Worm (Caenorhabditis elegans) whole organism, early embryonic: ENCODE data around the gene lys-3.

ENCODE experiments used
- B0310.2 ChIP-seq: sonication (generic microtip); optimal IDR thresholded peaks from 2 replicates; lab custom pipeline; 2016; ENCODE audit warnings: mild to moderate bottlenecking, missing genetic modification characterization, missing compliant biosample characterization
- F13C5.2 ChIP-seq: sonication (generic microtip); optimal IDR thresholded peaks from 2 replicates; lab custom pipeline; 2017; ENCODE audit warnings: mild to moderate bottlenecking, missing genetic modification characterization, inconsistent platforms, missing compliant biosample characterization
- aly-1 ChIP-seq: sonication (generic microtip); optimal IDR thresholded peaks from 2 replicates; lab custom pipeline; 2016; ENCODE audit warnings: missing genetic modification characterization, missing compliant biosample characterization
- ama-1 ChIP-seq: fragments of 150-350 bp; optimal IDR thresholded peaks from 2 replicates; lab custom pipeline; 2014
- ceh-13 ChIP-seq: fragments of 200-800 bp; sonication (Bioruptor generic); optimal IDR thresholded peaks from 2 replicates; lab custom pipeline; 2018; ENCODE audit warnings: mild to moderate bottlenecking, missing genetic modification characterization, missing compliant biosample characterization
- ceh-36 ChIP-seq: sonication (generic microtip); optimal IDR thresholded peaks from 2 replicates; lab custom pipeline; 2016; ENCODE audit warnings: missing genetic modification characterization, inconsistent platforms, missing compliant biosample characterization
- ets-7 ChIP-seq: sonication (generic microtip); optimal IDR thresholded peaks from 2 replicates; lab custom pipeline; 2016; ENCODE audit warnings: missing genotype, missing genetic modification characterization, missing compliant biosample characterization
- flt-1 ChIP-seq: fragments of 200-800 bp; sonication (Bioruptor generic); IDR thresholded peaks from 2 replicates; pipeline ENCODE4 v1.3.6; 2022; ENCODE audit warnings: missing genetic modification characterization, missing compliant biosample characterization
- hmbx-1 ChIP-seq: sonication (generic microtip); optimal IDR thresholded peaks from 2 replicates; lab custom pipeline; 2016; ENCODE audit warnings: mild to moderate bottlenecking, missing genetic modification characterization, missing compliant biosample characterization
- hmg-4 ChIP-seq: fragments of 200-800 bp; sonication (Bioruptor generic); optimal IDR thresholded peaks from 2 replicates; lab custom pipeline; 2018; ENCODE audit warnings: mild to moderate bottlenecking, missing genetic modification characterization, missing compliant biosample characterization
- hnd-1 ChIP-seq: sonication (generic microtip); optimal IDR thresholded peaks from 2 replicates; lab custom pipeline; 2016; ENCODE audit warnings: missing genetic modification characterization, missing compliant biosample characterization
- pes-1 ChIP-seq: fragments of 200-800 bp; sonication (Bioruptor generic); IDR thresholded peaks from 2 replicates; pipeline ENCODE4 v1.3.6; 2022; ENCODE audit warnings: missing genetic modification reagents, missing genetic modification characterization, missing compliant biosample characterization
- scrt-1 ChIP-seq: fragments of 200-800 bp; sonication (Bioruptor generic); IDR thresholded peaks from 2 replicates; pipeline ENCODE4 v1.3.6; 2022; ENCODE audit warnings: missing genetic modification characterization, missing compliant biosample characterization
- sea-1 ChIP-seq: fragments of 200-800 bp; sonication (Bioruptor generic); conservative IDR thresholded peaks from 2 replicates; pipeline ENCODE4 v1.3.6; 2022; ENCODE audit warnings: missing genetic modification characterization, missing compliant biosample characterization
- tbx-11 ChIP-seq: fragments of 200-800 bp; sonication (Bioruptor generic); IDR thresholded peaks from 2 replicates; pipeline ENCODE4 v1.3.6; 2022; ENCODE audit warnings: missing genetic modification characterization, missing compliant biosample characterization
- tbx-37 ChIP-seq: fragments of 200-800 bp; sonication (Bioruptor generic); conservative IDR thresholded peaks from 2 replicates; pipeline ENCODE4 v1.3.6; 2022; ENCODE audit warnings: missing genetic modification reagents, missing genetic modification characterization, missing compliant biosample characterization
- tra-4 ChIP-seq: sonication (generic microtip); optimal IDR thresholded peaks from 2 replicates; lab custom pipeline; 2017; ENCODE audit warnings: missing genetic modification characterization, missing compliant biosample characterization

Gene lys-3

ce11 chrV:10283444-10283843 is at the start of gene lys-3:
Gene lys-3 (minus strand): TSS chrV:10283544.
- no peak for TF ChIP-seq flt-1 (GFP tag; lab: Robert Waterston, UW)

ce11 chrV:10332012-10332411 is 48.7 kb upstream of the lys-3 start, which contains the start of gene crm-1:
Gene crm-1 (minus strand): TSS chrV:10332112.
- no peak for TF ChIP-seq aly-1 (tag; lab: Kevin White, UChicago)
- TF ChIP-seq pes-1 (GFP tag; lab: Robert Waterston, UW), result no peak
- no peak for TF ChIP-seq hmbx-1
- no peak for TF ChIP-seq flt-1 (GFP tag; lab: Robert Waterston, UW)
- TF ChIP-seq tra-4, result no peak
- TF ChIP-seq scrt-1 (GFP tag; lab: Robert Waterston, UW), result no peak
- TF ChIP-seq F13C5.2 (tag; lab: Kevin White, UChicago), result no peak
- no peak for TF ChIP-seq ets-7 (tag; lab: Kevin White, UChicago)
- no peak for TF ChIP-seq hnd-1
- no peak for TF ChIP-seq hmg-4
- no peak for TF ChIP-seq tbx-11 (GFP tag; lab: Robert Waterston, UW)
- no peak for TF ChIP-seq ceh-36 (tag; lab: Kevin White, UChicago)

DNA sequence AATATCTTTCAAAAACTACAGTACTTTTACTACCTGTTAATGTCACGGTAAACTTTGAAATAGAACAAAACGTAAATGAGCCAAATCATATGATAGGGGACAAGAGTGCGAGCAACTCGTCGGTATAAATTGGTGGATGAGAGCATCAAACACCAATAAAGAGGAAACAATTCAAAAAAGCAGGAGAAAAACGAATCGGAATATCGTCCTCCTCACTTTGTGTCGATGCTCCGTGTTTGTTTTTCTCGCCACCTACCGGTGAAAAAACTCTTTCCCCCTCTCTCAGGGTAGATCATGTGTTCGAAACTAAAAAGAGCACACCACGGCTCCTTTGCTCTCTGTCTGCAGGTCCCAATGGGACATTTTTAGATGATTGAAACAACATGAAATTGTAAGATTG is 44.7 kb upstream of the lys-3 start:
- TF ChIP-seq aly-1 (tag; lab: Kevin White, UChicago), result no peak
- TF ChIP-seq flt-1 (GFP tag; lab: Robert Waterston, UW), result no peak
- TF ChIP-seq F13C5.2 (tag; lab: Kevin White, UChicago), result no peak
- TF ChIP-seq scrt-1 (GFP tag; lab: Robert Waterston, UW), result no peak
- TF ChIP-seq tra-4, result no peak

DNA sequence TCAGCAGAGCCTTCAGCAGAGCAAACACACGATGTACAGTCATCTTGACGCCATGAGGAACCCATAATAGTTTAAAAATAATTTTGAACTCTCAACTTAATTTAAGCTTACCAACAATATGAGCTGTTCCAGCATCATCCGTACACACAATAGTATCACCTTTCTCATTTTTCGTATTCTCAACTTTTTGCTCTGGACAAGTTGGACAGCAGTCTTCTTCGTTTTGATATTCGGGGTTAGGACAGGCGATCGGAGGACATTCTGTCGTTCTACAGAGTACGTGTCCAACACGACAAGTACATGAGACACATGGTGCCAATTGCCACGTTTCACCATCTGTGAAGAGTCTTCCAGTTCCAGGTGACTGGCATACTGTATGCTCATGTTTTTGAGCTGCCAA is 40.2 kb upstream of the lys-3 start:
- TF ChIP-seq ceh-36 (tag; lab: Kevin White, UChicago) (no peak), sea-1 (GFP tag; lab: Robert Waterston, UW) (no peak), aly-1 (tag; lab: Kevin White, UChicago) (no peak), ets-7 (tag; lab: Kevin White, UChicago) (no peak), tbx-37 (GFP tag; lab: Robert Waterston, UW) (no peak), scrt-1 (GFP tag; lab: Robert Waterston, UW) (no peak)

- TF ChIP-seq pes-1 (GFP tag; lab: Robert Waterston, UW) (no peak), ceh-36 (tag; lab: Kevin White, UChicago) (no peak), ets-7 (tag; lab: Kevin White, UChicago) (no peak), aly-1 (tag; lab: Kevin White, UChicago) (peak; percentile 8), tbx-37 (GFP tag; lab: Robert Waterston, UW) (peak; percentile 41; the same call in 1 of the 2 replicates), flt-1 (GFP tag; lab: Robert Waterston, UW) (no peak), ceh-13 (GFP tag; lab: Kevin White, UChicago) (no peak), sea-1 (GFP tag; lab: Robert Waterston, UW) (no peak)
These were observed 36.9 kb upstream of the lys-3 start, which contains the start of the genes gna-1 and B0024.13 for ce11 chrV:10320101-10320761. Gene gna-1 (minus strand): TSS chrV:10320151. Gene B0024.13 (plus strand): TSS chrV:10320711.

DNA sequence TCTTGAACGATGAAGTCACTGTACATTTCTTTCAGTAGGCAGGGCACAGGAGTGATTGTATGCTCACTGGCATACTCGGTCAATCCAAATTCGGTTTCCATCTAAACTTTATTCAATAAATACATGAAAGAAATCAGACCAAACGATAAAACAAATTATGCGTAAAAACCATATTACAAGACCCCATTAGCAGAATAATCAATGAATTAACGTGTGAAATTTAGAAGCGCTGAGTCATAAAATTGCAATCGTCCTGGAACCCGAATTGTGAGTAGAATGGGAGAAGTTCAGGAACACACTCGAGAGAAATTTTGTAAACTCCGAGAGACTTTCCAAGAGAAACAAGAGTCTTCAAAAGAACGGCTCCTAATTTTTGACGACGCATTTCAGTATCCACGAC is 36.1 kb upstream of the lys-3 start, which contains the start of gene B0024.11:
Gene B0024.11 (minus strand): TSS at position 101 of the 400 bp plus-strand sequence.
- TF ChIP-seq sea-1 (GFP tag; lab: Robert Waterston, UW), result no peak
- no peak for TF ChIP-seq hnd-1

ce11 chrV:10317294-10317693 is 34.0 kb upstream of the lys-3 start, which contains the start of gene asps-1:
Gene asps-1 (minus strand): TSS chrV:10317394.
- TF ChIP-seq aly-1 (tag; lab: Kevin White, UChicago), result no peak
- no peak for TF ChIP-seq F13C5.2 (tag; lab: Kevin White, UChicago)
- TF ChIP-seq ama-1 (lab: Kevin White, UChicago), result no peak
- no peak for TF ChIP-seq hmbx-1
- TF ChIP-seq tbx-11 (GFP tag; lab: Robert Waterston, UW), result no peak
- no peak for TF ChIP-seq hmg-4

DNA sequence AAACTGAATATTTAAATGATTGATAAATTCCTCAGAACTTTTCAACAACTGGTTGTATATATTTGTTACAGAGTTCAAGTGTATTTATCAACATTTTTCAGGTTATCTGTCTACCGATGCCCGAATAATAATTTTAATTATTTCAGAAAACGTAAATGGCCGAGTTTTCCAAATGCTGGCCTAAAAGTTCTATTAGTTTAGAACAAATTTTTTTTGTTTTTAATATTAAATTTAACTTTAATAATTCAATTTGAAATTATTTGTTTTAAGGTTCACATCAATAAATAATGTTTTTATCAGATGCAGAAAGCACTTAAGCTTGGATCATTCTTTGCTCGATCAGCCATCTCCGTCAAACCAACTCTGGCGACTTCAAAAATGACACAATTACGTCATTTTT is 31.0 kb upstream of the lys-3 start, which contains the start of gene trx-2:
Gene trx-2 (plus strand): TSS at position 301 of the 400 bp plus-strand sequence.
- TF ChIP-seq tbx-37 (GFP tag; lab: Robert Waterston, UW) (no peak), ceh-36 (tag; lab: Kevin White, UChicago) (no peak), hnd-1 (no peak), tbx-11 (GFP tag; lab: Robert Waterston, UW) (no peak), tra-4 (no peak), pes-1 (GFP tag; lab: Robert Waterston, UW) (no peak), sea-1 (GFP tag; lab: Robert Waterston, UW) (no peak), flt-1 (GFP tag; lab: Robert Waterston, UW) (no peak), hmg-4 (no peak), ets-7 (tag; lab: Kevin White, UChicago) (no peak), F13C5.2 (tag; lab: Kevin White, UChicago) (no peak), aly-1 (tag; lab: Kevin White, UChicago) (no peak), hmbx-1 (no peak), ceh-13 (GFP tag; lab: Kevin White, UChicago) (no peak), ama-1 (lab: Kevin White, UChicago) (no peak), scrt-1 (GFP tag; lab: Robert Waterston, UW) (no peak), B0310.2 (tag; lab: Kevin White, UChicago) (no peak)
